Fruit fly (Drosophila melanogaster) whole organism, embryonic: ENCODE measurements around the gene aralar1.

Experiments used
- Aef1 ChIP-seq: fragments of 200-800 bp; sonication (Bioruptor generic); IDR thresholded peaks from 3 replicates; pipeline ENCODE4 v1.3.6; 2022; ENCODE audit warnings: missing biosample characterization, missing genetic modification characterization
- B-H1 ChIP-seq: fragments of 200-800 bp; sonication (Bioruptor generic); IDR thresholded peaks from 3 replicates; pipeline ENCODE4 v1.3.6; 2022; ENCODE audit warnings: missing biosample characterization, missing genetic modification characterization
- CG10959 ChIP-seq: fragments of 200-800 bp; sonication (Bioruptor generic); IDR thresholded peaks from 2 replicates; pipeline ENCODE4 v1.3.6; 2022; ENCODE audit warnings: missing biosample characterization, missing genetic modification characterization
- CG11085 ChIP-seq: fragments of 200-800 bp; sonication (Bioruptor generic); IDR thresholded peaks from 2 replicates; pipeline ENCODE4 v1.3.6; 2022; ENCODE audit warnings: missing biosample characterization, missing genetic modification characterization
- CG11560 ChIP-seq: fragments of 200-800 bp; sonication (Bioruptor generic); IDR thresholded peaks from 3 replicates; pipeline ENCODE4 v1.3.6; 2022; ENCODE audit warnings: missing biosample characterization, missing genetic modification characterization
- CG12744 ChIP-seq: fragments of 200-800 bp; sonication (Bioruptor generic); optimal IDR thresholded peaks from 2 replicates; lab custom pipeline; 2016; ENCODE audit warnings: missing biosample characterization, missing genetic modification characterization
- CG14014 ChIP-seq: fragments of 200-800 bp; sonication (Bioruptor generic); IDR thresholded peaks from 2 replicates; pipeline ENCODE4 v1.3.6; 2022; ENCODE audit warnings: missing biosample characterization, missing genetic modification characterization
- CG14050 ChIP-seq: fragments of 200-800 bp; sonication (Bioruptor generic); IDR thresholded peaks from 3 replicates; pipeline ENCODE4 v1.3.6; 2022; ENCODE audit warnings: missing biosample characterization, missing genetic modification characterization
- CG14860 ChIP-seq: fragments of 200-800 bp; sonication (Bioruptor generic); IDR thresholded peaks from 3 replicates; pipeline ENCODE4 v1.3.6; 2022; ENCODE audit warnings: missing biosample characterization, missing genetic modification characterization; ENCODE audit not compliant: partially characterized antibody
- CG15011 ChIP-seq: fragments of 200-800 bp; sonication (Bioruptor generic); optimal IDR thresholded peaks from 3 replicates; lab custom pipeline; 2018; ENCODE audit warnings: missing biosample characterization, mild to moderate bottlenecking, missing genetic modification characterization
- CG15514 ChIP-seq: fragments of 200-800 bp; sonication (Bioruptor generic); optimal IDR thresholded peaks from 3 replicates; lab custom pipeline; 2017; ENCODE audit warnings: missing biosample characterization, missing genetic modification characterization, mild to moderate bottlenecking, moderate library complexity, missing genetic modification reagents
- CG1792 ChIP-seq: fragments of 200-800 bp; sonication (Bioruptor generic); optimal IDR thresholded peaks from 2 replicates; lab custom pipeline; 2016; ENCODE audit warnings: missing biosample characterization, missing genetic modification characterization
- CG18262 ChIP-seq: fragments of 200-800 bp; optimal IDR thresholded peaks from 3 replicates; lab custom pipeline; 2019; ENCODE audit warnings: missing biosample characterization, mild to moderate bottlenecking, missing genetic modification characterization, moderate library complexity
- CG3281 ChIP-seq: fragments of 200-800 bp; sonication (Bioruptor generic); optimal IDR thresholded peaks from 3 replicates; lab custom pipeline; 2017; ENCODE audit warnings: missing biosample characterization, mild to moderate bottlenecking, missing genetic modification characterization
- CG43689 ChIP-seq: fragments of 200-800 bp; sonication (Bioruptor generic); IDR thresholded peaks from 2 replicates; pipeline ENCODE4 v1.3.6; 2022; ENCODE audit warnings: missing biosample characterization, missing genetic modification characterization
- CG4424 ChIP-seq: fragments of 200-800 bp; sonication (Bioruptor generic); optimal IDR thresholded peaks from 3 replicates; lab custom pipeline; 2016; ENCODE audit warnings: missing biosample characterization, missing genetic modification characterization
- CG4617 ChIP-seq: fragments of 200-800 bp; sonication (Bioruptor generic); optimal IDR thresholded peaks from 3 replicates; lab custom pipeline; 2016; ENCODE audit warnings: missing biosample characterization, missing genetic modification characterization, borderline replicate concordance
- CG6175 ChIP-seq: fragments of 200-800 bp; sonication (Bioruptor generic); IDR thresholded peaks from 3 replicates; pipeline ENCODE4 v1.3.6; 2022; ENCODE audit warnings: missing biosample characterization, missing genetic modification characterization
- CG6272 ChIP-seq: fragments of 200-800 bp; sonication (Bioruptor generic); IDR thresholded peaks from 2 replicates; pipeline ENCODE4 v1.3.6; 2022; ENCODE audit warnings: missing biosample characterization, missing genetic modification characterization
- CG6813 ChIP-seq: fragments of 200-800 bp; sonication (Bioruptor generic); optimal IDR thresholded peaks from 2 replicates; lab custom pipeline; 2017; ENCODE audit warnings: missing biosample characterization, missing genetic modification characterization, mild to moderate bottlenecking, moderate library complexity, missing genetic modification reagents
- CG7839 ChIP-seq: fragments of 200-800 bp; sonication (Bioruptor generic); optimal IDR thresholded peaks from 3 replicates; lab custom pipeline; 2018; ENCODE audit warnings: missing biosample characterization, mild to moderate bottlenecking, missing genetic modification characterization, moderate library complexity
- CG7987 ChIP-seq: fragments of 200-800 bp; sonication (Bioruptor generic); optimal IDR thresholded peaks from 2 replicates; lab custom pipeline; 2018; ENCODE audit warnings: missing biosample characterization, mild to moderate bottlenecking, missing genetic modification characterization, moderate library complexity
- CG9215 ChIP-seq: fragments of 200-800 bp; sonication (Bioruptor generic); IDR thresholded peaks from 2 replicates; pipeline ENCODE4 v1.3.6; 2022; ENCODE audit warnings: missing biosample characterization, missing genetic modification characterization
- CTCF ChIP-seq: fragments of 200-800 bp; sonication (Bioruptor generic); optimal IDR thresholded peaks from 2 replicates; lab custom pipeline; 2017; ENCODE audit warnings: missing biosample characterization, mild to moderate bottlenecking, missing genetic modification characterization, moderate library complexity
- Dbx ChIP-seq: fragments of 200-800 bp; sonication (Bioruptor generic); IDR thresholded peaks from 3 replicates; pipeline ENCODE4 v1.3.6; 2022; ENCODE audit warnings: missing biosample characterization, missing genetic modification characterization
- Deaf1 ChIP-seq: fragments of 200-800 bp; optimal IDR thresholded peaks from 3 replicates; lab custom pipeline; 2019; ENCODE audit warnings: missing biosample characterization, mild to moderate bottlenecking, missing genetic modification characterization, moderate library complexity
- Fer3 ChIP-seq: fragments of 200-800 bp; sonication (Bioruptor generic); optimal IDR thresholded peaks from 2 replicates; lab custom pipeline; 2018; ENCODE audit warnings: missing biosample characterization, mild to moderate bottlenecking, missing genetic modification characterization, moderate library complexity
- Gsc ChIP-seq: fragments of 200-800 bp; sonication (Bioruptor generic); IDR thresholded peaks from 2 replicates; pipeline ENCODE4 v1.3.6; 2022; ENCODE audit warnings: missing biosample characterization, missing genetic modification characterization
- HHEX ChIP-seq: fragments of 200-800 bp; sonication (Bioruptor generic); optimal IDR thresholded peaks from 3 replicates; lab custom pipeline; 2017; ENCODE audit warnings: missing biosample characterization, mild to moderate bottlenecking, missing genetic modification characterization, missing genetic modification reagents
- HLH54F ChIP-seq: fragments of 200-800 bp; sonication (Bioruptor generic); optimal IDR thresholded peaks from 3 replicates; lab custom pipeline; 2016; ENCODE audit warnings: missing biosample characterization, missing genetic modification characterization
- Lim3 ChIP-seq: fragments of 200-800 bp; sonication (Bioruptor generic); IDR thresholded peaks from 2 replicates; pipeline ENCODE4 v1.3.6; 2022; ENCODE audit warnings: missing biosample characterization, missing genetic modification characterization
- Nf-YA ChIP-seq: fragments of 200-800 bp; sonication (Bioruptor generic); IDR thresholded peaks from 2 replicates; pipeline ENCODE4 v1.3.6; 2022; ENCODE audit warnings: missing biosample characterization, missing genetic modification characterization
- Spps ChIP-seq: fragments of 200-800 bp; sonication (Bioruptor generic); optimal IDR thresholded peaks from 2 replicates; lab custom pipeline; 2018; ENCODE audit warnings: missing biosample characterization, mild to moderate bottlenecking, missing genetic modification characterization
- Sry-β ChIP-seq: fragments of 200-800 bp; sonication (Bioruptor generic); optimal IDR thresholded peaks from 2 replicates; lab custom pipeline; 2018; ENCODE audit warnings: missing biosample characterization, mild to moderate bottlenecking, missing genetic modification characterization, moderate library complexity
- Sry-δ ChIP-seq: fragments of 200-800 bp; sonication (Bioruptor generic); optimal IDR thresholded peaks from 2 replicates; lab custom pipeline; 2016; ENCODE audit warnings: missing biosample characterization, missing genetic modification characterization
- Taf1 ChIP-seq: fragments of 200-800 bp; sonication (Bioruptor generic); IDR thresholded peaks from 2 replicates; pipeline ENCODE4 v1.3.6; 2022; ENCODE audit warnings: missing biosample characterization, missing genetic modification characterization
- ap ChIP-seq: fragments of 200-800 bp; sonication (Bioruptor generic); IDR thresholded peaks from 2 replicates; pipeline ENCODE4 v1.3.6; 2022; ENCODE audit warnings: missing biosample characterization, missing genetic modification characterization
- ase ChIP-seq: fragments of 200-800 bp; sonication (Bioruptor generic); IDR thresholded peaks from 3 replicates; pipeline ENCODE4 v1.3.6; 2022; ENCODE audit warnings: missing biosample characterization, missing genetic modification characterization
- bcd ChIP-seq: fragments of 200-800 bp; sonication (Bioruptor generic); optimal IDR thresholded peaks from 2 replicates; lab custom pipeline; 2017; ENCODE audit warnings: missing biosample characterization, mild to moderate bottlenecking, missing genetic modification characterization
- crc ChIP-seq: fragments of 200-800 bp; sonication (Bioruptor generic); optimal IDR thresholded peaks from 2 replicates; lab custom pipeline; 2016; ENCODE audit warnings: missing biosample characterization, missing genetic modification characterization
- da ChIP-seq: fragments of 200-800 bp; sonication (Bioruptor generic); optimal IDR thresholded peaks from 2 replicates; lab custom pipeline; 2016; ENCODE audit warnings: missing biosample characterization, missing genetic modification characterization
- kay ChIP-seq: fragments of 200-800 bp; sonication (Bioruptor generic); optimal IDR thresholded peaks from 2 replicates; lab custom pipeline; 2016; ENCODE audit warnings: missing biosample characterization, missing genetic modification characterization
- ken ChIP-seq: fragments of 200-800 bp; sonication (Bioruptor generic); IDR thresholded peaks from 3 replicates; pipeline ENCODE4 v1.3.6; 2022; ENCODE audit warnings: missing biosample characterization, missing genetic modification characterization
- mam ChIP-seq: fragments of 200-800 bp; sonication (Bioruptor generic); optimal IDR thresholded peaks from 3 replicates; lab custom pipeline; 2016; ENCODE audit warnings: missing biosample characterization, missing genetic modification characterization
- pnt ChIP-seq: fragments of 200-800 bp; sonication (Bioruptor generic); optimal IDR thresholded peaks from 3 replicates; lab custom pipeline; 2016; ENCODE audit warnings: missing biosample characterization, missing genetic modification characterization
- pum ChIP-seq: fragments of 200-800 bp; sonication (Bioruptor generic); optimal IDR thresholded peaks from 2 replicates; lab custom pipeline; 2016; ENCODE audit warnings: missing biosample characterization, missing genetic modification characterization
- pzg ChIP-seq: fragments of 200-800 bp; sonication (Bioruptor generic); optimal IDR thresholded peaks from 3 replicates; lab custom pipeline; 2018; ENCODE audit warnings: missing biosample characterization, mild to moderate bottlenecking, missing genetic modification characterization, moderate library complexity
- salm ChIP-seq: fragments of 200-800 bp; sonication (Bioruptor generic); optimal IDR thresholded peaks from 2 replicates; lab custom pipeline; 2018; ENCODE audit warnings: missing biosample characterization, mild to moderate bottlenecking, missing genetic modification characterization
- scrt ChIP-seq: fragments of 200-800 bp; sonication (Bioruptor generic); optimal IDR thresholded peaks from 2 replicates; lab custom pipeline; 2018; ENCODE audit warnings: missing biosample characterization, mild to moderate bottlenecking, missing genetic modification characterization, moderate library complexity
- tio ChIP-seq: fragments of 200-800 bp; sonication (Bioruptor generic); optimal IDR thresholded peaks from 2 replicates; lab custom pipeline; 2017; ENCODE audit warnings: missing biosample characterization, missing genetic modification characterization, inconsistent platforms
- tup ChIP-seq: fragments of 200-800 bp; sonication (Bioruptor generic); optimal IDR thresholded peaks from 2 replicates; lab custom pipeline; 2016; ENCODE audit warnings: missing biosample characterization, mild to moderate bottlenecking, missing genetic modification characterization, moderate library complexity
- tx ChIP-seq: fragments of 200-800 bp; sonication (Bioruptor generic); optimal IDR thresholded peaks from 2 replicates; lab custom pipeline; 2016; ENCODE audit warnings: missing biosample characterization, missing genetic modification characterization
- wdn ChIP-seq: fragments of 200-800 bp; sonication (Bioruptor generic); IDR thresholded peaks from 2 replicates; pipeline ENCODE4 v1.3.6; 2022; ENCODE audit warnings: missing biosample characterization, missing genetic modification characterization

Gene aralar1

dm6 chr3R:30427805-30428359 is 27.8 kb downstream of the aralar1 start, which contains the start of gene CG2218 (continued):
- no peak for TF ChIP-seq kay (GFP tag; lab: Kevin White, UChicago)
- TF ChIP-seq pnt (GFP tag; lab: Kevin White, UChicago): no peak
- TF ChIP-seq CG6813 (GFP tag; lab: Kevin White, UChicago): no peak
- peak; percentile 70 for TF ChIP-seq CG15514
- no peak for TF ChIP-seq tio (GFP tag; lab: Kevin White, UChicago)
- no peak for TF ChIP-seq CG15011 (GFP tag; lab: Kevin White, UChicago)
- TF ChIP-seq HHEX (GFP tag; lab: Kevin White, UChicago): no peak
- peak; percentile 87 for TF ChIP-seq CG4617 (GFP tag; lab: Kevin White, UChicago)
- TF ChIP-seq Sry-β (GFP tag; lab: Kevin White, UChicago): no peak
- TF ChIP-seq mam (GFP tag; lab: Kevin White, UChicago): no peak
- TF ChIP-seq ap: no peak
- no peak for TF ChIP-seq wdn
- TF ChIP-seq CG11085 (GFP tag; lab: Robert Waterston, UW): no peak
- TF ChIP-seq Taf1 (GFP tag; lab: Robert Waterston, UW): no peak
- TF ChIP-seq CG14014 (GFP tag; lab: Robert Waterston, UW): no peak
- no peak for TF ChIP-seq CG6175 (GFP tag; lab: Robert Waterston, UW)
- no peak for TF ChIP-seq CG1792 (GFP tag; lab: Kevin White, UChicago)
- no peak for TF ChIP-seq da
- TF ChIP-seq Deaf1 (tag; lab: Kevin White, UChicago): no peak
- TF ChIP-seq Spps (tag; lab: Kevin White, UChicago): no peak
- TF ChIP-seq CG12744 (GFP tag; lab: Kevin White, UChicago): no peak
- no peak for TF ChIP-seq CG14860
- no peak for TF ChIP-seq ken
- peak; percentile 96 for TF ChIP-seq pzg
- no peak for TF ChIP-seq bcd
- no peak for TF ChIP-seq CG4424 (GFP tag; lab: Kevin White, UChicago)
- TF ChIP-seq CG10959 (GFP tag; lab: Robert Waterston, UW): no peak
- no peak for TF ChIP-seq CG14050 (GFP tag; lab: Robert Waterston, UW)
- 0 out of 3 replicates have a peak, but pooled peaks have one; percentile 17 for TF ChIP-seq Dbx (GFP tag; lab: Robert Waterston, UW)
- no peak for TF ChIP-seq ase (GFP tag; lab: Robert Waterston, UW)
- peak; percentile 67 for TF ChIP-seq Sry-δ (GFP tag; lab: Kevin White, UChicago)
- TF ChIP-seq HLH54F (GFP tag; lab: Kevin White, UChicago): no peak
- no peak for TF ChIP-seq CG43689
- TF ChIP-seq CG18262 (tag; lab: Kevin White, UChicago): no peak
- TF ChIP-seq scrt: no peak
- no peak for TF ChIP-seq CG9215 (GFP tag; lab: Robert Waterston, UW)
- TF ChIP-seq CTCF (GFP tag; lab: Kevin White, UChicago): peak; percentile 54
- TF ChIP-seq salm (tag; lab: Kevin White, UChicago): no peak
- TF ChIP-seq pum (GFP tag; lab: Kevin White, UChicago): no peak
- TF ChIP-seq CG3281 (GFP tag; lab: Kevin White, UChicago): no peak
- no peak for TF ChIP-seq Fer3 (tag; lab: Kevin White, UChicago)
- no peak for TF ChIP-seq Aef1 (GFP tag; lab: Robert Waterston, UW)
- no peak for TF ChIP-seq tup (GFP tag; lab: Kevin White, UChicago)
- no peak for TF ChIP-seq Nf-YA (GFP tag; lab: Robert Waterston, UW)
- no peak for TF ChIP-seq CG6272 (GFP tag; lab: Robert Waterston, UW)
- TF ChIP-seq Lim3 (GFP tag; lab: Robert Waterston, UW): no peak
- no peak for TF ChIP-seq Gsc (GFP tag; lab: Robert Waterston, UW)
- TF ChIP-seq B-H1: no peak
- TF ChIP-seq crc: no peak
- no peak for TF ChIP-seq tx (GFP tag; lab: Kevin White, UChicago)
- TF ChIP-seq CG7839: no peak
- no peak for TF ChIP-seq CG11560 (tag; lab: Robert Waterston, UW)
- TF ChIP-seq CG7987 (GFP tag; lab: Kevin White, UChicago): peak; percentile 26
